Fruit fly (Drosophila melanogaster): ENCODE results near the gene CG12438.

Gene CG12438

DNA sequence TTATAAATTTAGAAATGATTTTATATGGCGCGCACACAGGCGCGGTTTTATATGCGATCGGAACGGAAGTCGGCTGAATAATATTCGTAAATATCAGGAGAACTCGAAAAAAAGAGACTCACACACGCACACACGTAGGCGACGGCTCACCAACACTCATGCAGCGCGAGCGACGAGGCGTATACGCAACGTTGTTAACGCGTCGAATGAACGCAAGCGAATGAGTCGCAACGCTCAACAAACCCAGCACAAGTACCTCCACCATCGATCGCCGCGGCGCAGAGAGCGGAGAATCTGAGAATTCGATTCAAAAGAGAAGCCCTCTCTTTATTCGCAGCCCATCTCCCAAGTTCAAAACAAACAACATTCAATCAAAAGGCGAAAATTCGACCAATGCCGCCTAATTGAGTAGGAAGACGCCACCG is 16.5 kb upstream of the CG12438 start:
- peak; percentile 76 for TF ChIP-seq noc (tag; optimal IDR thresholded peaks at IDR 0.05)

DNA sequence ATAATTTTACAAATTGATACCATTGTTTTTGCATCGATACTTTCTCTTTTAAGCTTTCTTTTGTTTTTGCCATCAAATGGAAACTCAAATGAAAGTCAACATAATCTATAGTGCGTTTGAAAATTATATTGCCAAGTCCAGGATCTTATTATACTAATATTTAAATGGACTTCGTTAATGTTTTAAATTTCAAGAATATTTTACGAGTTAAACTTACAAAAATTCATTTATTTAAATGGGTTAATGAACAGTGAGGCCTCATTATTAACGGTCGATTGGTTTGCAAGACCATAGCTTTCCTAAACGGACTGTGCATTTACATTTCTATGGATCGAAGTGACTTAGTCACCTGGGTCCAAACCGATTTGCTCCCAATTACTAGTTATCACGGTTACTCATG is 15.7 kb upstream of the CG12438 start:
- TF ChIP-seq noc (tag; optimal IDR thresholded peaks at IDR 0.05) = no peak

DNA sequence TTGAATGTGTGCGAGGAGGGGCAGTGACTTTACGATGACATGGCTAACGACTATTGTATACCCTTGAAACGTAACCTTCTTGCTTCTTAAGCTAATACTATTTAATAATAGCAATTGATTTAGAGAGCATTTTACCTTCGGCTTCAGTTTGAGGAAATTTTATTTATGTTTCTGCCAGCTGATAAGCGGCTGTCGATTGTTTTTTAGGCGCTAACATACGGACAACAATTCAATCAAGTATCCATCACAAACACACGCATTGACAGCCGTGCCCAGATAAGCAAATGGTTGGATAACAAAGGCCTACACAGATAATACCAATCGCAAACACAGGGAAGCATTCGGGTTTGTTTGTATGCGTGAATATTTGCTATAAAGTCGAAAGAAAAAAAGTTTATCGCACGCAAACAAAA is 13.8 kb upstream of the CG12438 start:
- TF ChIP-seq noc (tag; optimal IDR thresholded peaks at IDR 0.05) = peak; percentile 89

DNA sequence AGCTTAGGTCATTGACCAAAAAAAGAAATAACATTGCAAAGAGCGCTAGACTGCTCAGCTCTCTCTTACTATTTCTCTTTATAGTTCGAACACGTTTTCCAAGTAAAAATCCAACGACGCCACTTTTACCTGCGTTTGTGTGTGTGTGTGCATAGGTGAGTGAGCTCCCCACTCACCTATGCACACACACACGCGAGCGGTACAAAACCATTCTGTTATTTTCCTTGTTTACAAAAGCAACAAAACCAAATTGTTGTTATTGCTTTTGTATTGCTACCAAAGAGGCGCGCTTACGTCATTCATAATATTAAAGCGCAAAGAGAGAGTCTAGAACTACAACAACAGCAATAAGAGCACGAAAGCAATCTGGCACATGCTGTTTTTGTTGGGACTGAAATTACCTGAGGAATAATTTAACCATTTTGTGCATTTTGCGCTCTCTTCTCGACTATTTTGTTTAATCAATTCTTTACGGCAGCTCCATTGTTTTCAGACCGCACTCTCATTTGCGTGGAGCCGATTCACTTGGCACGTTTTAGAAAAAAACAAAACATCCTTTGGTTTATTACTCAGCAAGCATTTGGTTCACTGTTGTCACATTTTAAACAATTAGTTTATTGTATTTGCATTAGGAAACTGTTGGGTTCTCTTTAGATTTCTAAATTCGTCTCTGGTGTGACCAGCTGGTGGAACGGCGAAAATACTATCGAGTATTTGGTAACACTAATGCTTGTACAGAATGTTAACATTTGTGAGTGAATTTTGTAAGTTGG is 11.9 kb upstream of the CG12438 start, which contains the start of gene raw:
Gene raw (minus strand): TSS at position 677 of the 773 bp plus-strand sequence.
- peak; percentile 18 for TF ChIP-seq noc (tag; optimal IDR thresholded peaks at IDR 0.05)

DNA sequence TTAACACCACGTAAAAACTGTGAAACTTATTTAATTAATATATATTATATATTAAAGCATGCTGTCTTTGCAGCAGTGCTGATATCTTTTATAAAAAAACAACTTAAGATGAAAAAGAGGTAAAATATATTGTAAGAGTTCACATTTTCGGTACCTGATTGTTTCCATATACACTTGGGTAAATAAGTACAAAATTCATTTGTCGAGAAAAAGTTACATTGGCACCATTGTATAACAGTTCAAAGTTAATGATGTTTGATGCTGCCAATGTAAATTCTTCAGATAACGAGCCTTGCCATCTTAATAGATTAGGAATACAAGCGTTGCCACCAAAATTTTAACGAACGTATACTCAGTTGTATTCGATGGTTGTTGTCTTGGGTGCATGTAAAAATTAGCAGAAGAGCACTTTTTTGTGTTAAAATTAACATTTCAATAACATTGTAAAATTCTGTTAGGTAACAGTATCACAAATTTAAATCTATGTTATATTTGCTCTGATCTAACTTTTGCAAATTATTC is 11.3 kb upstream of the CG12438 start:
- TF ChIP-seq noc (tag; optimal IDR thresholded peaks at IDR 0.05) = no peak

DNA sequence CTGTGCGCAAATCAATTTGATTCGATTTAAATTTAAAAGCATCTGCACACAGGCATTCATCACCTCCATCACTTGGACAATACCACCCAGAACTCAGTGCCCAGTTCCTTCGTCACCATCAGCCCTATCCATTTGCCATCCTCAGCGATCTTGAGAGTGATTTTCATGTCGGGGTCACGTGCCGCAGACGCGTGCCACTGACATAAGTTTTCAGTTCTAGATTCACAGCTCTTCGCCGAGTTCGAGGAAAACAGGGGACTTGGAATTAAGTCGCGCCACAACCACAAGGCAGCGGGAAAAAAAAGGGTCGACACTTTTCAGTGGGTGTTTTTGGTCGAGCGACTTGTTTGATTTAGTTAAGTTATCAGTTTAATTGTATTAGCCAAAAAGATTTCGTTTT is 9.0 kb upstream of the CG12438 start:
- no peak for TF ChIP-seq noc (tag; optimal IDR thresholded peaks at IDR 0.05)

DNA sequence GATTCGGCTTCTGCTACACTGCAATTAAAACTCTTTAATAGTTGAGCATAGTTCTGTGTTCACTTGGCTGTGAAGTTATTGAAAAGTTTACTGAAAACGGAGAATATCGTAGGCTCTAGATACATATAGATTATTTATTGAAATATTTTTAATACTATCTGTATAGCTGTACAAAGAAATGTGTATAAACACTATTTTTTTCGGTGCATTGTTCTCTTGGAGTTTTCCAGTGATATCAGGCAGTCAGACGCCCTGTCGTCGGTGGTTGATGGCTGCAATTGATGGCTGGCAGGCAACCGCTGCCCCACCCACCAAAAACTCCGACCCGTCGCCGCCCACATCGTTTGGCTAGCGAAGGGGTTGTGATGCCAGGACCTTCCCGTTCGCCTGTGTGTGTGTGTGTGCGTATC is 5.7 kb upstream of the CG12438 start:
- no peak for TF ChIP-seq noc (tag; optimal IDR thresholded peaks at IDR 0.05)

DNA sequence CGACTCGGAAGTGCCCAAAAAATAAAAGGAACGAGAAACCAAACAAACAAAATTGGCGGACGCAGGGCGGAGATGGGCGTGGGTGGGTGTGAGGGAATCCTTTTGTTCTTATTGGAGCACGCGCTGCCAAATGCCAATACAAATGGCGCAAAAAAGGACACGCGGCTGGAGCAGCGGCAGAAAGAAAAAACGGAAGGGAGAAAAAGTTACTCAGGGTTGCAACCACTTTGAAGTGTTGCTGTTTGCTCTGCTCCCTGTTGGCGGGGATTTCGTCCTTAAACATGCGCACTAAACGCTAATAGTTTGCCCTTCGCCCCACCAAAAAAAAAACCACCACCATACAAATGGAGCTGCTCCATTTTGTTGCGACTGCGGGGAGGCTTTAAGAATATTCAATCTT is 4.6 kb upstream of the CG12438 start:
- TF ChIP-seq noc (tag; optimal IDR thresholded peaks at IDR 0.05) = no peak

DNA sequence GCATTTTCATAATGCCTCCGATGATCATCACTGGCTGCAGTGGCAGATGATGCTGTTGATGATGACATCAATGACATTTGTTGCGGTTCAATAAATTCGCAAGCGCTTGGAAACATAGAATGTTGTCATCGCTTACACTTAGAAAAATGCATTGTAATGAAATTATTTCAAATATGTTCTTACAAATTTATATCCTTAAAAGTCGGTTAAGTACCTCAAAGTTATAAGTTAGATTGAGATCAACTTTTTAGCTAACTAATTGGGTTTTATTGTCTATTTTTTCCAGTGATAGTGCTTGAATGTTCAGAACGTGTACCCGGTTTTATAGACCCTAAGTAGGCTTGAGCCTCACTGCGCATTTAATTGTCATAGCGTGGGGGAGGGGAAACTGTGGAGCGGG is 10.7 kb downstream of the CG12438 start:
- TF ChIP-seq noc (tag; optimal IDR thresholded peaks at IDR 0.05) = no peak

DNA sequence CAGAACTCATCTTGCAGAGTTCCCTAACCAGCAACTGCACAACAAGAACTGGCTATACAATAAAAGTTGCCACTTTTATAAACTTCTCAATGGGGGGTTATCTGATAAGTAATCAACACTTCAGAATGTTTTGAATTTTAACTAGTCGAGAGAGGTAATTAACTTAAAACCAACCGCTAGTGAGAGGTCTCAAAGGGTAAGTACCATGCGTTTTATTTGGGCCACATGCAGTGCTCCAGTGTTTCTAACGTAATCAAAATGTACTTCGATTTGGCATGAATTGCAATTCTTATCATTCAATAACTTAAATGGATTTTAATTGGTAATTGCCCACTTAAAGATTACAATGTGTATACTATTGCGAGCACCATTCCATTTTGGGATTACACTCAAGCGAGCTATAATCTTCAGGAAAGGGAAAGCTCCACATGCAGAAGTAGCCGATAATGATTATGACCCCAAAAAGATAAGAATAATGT is 16.6 kb downstream of the CG12438 start, which contains the start of gene LManIII:
Gene LManIII (minus strand): TSS at position 51 of the 479 bp plus-strand sequence.
- TF ChIP-seq noc (tag; optimal IDR thresholded peaks at IDR 0.05) = no peak

DNA sequence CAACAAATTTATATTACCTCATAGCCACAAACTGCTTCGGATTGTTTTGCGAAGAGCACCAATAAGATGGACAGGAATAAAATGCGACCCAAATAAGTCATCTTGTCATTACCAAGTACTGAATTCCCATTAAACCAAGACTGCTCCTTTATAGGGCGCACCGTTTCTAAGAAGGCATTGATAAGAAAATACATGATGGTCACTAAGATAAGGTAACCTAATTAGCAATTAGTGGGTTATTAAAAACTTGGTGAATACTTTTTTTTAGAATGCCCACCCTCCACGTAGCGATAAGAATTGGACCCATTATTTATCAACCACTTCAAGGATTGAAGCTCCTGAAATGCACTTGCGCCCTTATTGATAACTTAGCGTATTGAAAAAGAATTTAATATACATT is 20.2 kb downstream of the CG12438 start, which contains the start of gene LManIV:
Gene LManIV (minus strand): TSS at position 101 of the 400 bp plus-strand sequence.
- TF ChIP-seq noc (tag; optimal IDR thresholded peaks at IDR 0.05) = no peak

DNA sequence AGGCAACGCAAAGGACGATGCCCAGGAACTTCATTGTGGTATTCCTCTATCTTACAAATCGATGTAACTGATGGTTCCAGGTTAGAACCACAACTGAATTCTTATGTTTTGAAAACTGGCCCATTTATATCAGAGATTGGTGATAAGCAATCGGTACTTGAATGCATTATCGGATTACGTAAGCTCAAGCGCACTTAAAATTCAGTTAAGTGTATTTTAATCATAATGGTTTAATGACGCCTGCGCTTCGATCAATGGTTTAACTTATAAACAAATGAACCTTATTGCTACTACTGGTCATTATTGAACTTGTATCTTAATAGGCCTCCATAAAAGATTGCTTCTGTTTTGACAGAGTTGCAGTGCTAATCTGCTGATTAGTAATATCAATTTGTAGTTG is 24.1 kb downstream of the CG12438 start, which contains the start of gene LManV:
Gene LManV (minus strand): TSS at position 101 of the 400 bp plus-strand sequence.
- no peak for TF ChIP-seq noc (tag; optimal IDR thresholded peaks at IDR 0.05)

DNA sequence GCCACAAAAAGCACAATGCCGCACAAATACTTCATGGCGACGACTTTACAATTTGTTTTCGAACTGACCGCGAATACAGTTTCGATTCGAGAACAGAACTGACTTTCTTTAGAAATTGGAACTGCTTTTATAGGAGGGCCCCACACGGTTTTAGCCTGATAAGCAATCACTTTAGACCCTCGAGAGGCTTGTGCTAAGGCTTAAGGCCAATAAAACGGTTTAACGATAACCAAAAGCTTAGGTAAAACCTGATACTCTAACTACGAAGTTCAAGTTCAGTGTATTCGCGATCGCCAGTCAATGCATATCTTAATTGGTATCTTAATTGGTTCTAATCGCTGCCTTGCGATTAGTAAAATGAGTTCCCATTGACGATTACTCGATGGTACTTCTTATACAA is 29.1 kb downstream of the CG12438 start, which contains the start of gene LManVI:
Gene LManVI (minus strand): TSS at position 101 of the 400 bp plus-strand sequence.
- no peak for TF ChIP-seq noc (tag; optimal IDR thresholded peaks at IDR 0.05)

DNA sequence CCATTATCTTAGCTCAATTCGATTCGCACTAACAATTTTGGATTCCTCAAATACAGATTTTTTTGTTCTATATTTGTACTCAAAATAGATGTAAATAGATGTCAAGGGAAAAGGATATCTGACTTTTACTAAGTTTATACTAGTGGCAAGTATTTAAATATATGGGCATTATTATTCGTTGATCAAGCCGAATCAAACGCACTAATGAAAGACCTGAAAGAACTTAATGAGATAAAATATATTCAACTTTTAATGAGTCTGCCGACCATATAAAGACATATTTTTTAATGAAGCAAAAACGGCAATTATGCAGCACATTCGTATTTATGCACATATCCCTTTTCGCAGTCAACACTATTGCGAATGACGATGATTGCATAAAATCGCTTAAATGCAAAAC is 30.3 kb downstream of the CG12438 start, which contains the start of gene CG42710:
Gene CG42710 (minus strand): TSS at position 101 of the 400 bp plus-strand sequence.
- no peak for TF ChIP-seq noc (tag; optimal IDR thresholded peaks at IDR 0.05)

DNA sequence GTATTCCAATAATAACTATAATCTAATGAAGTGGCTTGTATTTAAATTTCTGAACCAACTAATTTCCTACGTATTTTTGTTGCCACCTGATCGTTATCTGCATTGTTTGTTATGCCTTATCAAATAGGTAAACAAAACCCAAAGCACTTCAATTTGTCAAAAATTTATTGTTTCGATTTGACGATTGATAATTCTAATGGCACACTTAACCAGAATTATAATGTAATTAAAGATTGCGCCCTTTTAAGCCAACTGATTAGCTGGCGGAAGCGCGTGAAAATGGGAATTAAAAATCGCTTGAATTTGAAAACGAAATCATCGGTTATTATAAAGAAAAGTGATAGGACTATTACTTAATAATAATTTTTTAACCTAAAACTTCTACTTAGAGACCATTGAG is 32.6 kb downstream of the CG12438 start:
- no peak for TF ChIP-seq noc (tag; optimal IDR thresholded peaks at IDR 0.05)

DNA sequence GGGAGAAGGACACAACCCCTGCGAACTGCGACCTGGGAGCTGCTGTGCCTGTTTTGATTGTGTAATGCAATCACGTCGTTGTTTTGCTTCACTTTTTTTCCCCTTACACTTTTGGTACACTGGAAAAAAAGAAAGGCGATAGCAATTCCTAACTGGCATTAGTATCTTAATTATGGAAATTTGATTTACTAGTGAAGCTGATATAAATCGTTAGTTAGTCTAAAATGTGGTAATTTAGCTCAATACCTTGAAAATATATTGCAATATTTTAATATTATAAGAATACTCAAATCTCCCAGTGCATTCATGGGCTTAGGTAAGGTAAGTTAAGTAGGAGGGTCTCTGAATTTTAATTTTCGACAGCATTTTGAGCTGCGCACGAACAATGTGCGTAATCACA is 35.5 kb downstream of the CG12438 start:
- TF ChIP-seq noc (tag; optimal IDR thresholded peaks at IDR 0.05) = no peak

DNA sequence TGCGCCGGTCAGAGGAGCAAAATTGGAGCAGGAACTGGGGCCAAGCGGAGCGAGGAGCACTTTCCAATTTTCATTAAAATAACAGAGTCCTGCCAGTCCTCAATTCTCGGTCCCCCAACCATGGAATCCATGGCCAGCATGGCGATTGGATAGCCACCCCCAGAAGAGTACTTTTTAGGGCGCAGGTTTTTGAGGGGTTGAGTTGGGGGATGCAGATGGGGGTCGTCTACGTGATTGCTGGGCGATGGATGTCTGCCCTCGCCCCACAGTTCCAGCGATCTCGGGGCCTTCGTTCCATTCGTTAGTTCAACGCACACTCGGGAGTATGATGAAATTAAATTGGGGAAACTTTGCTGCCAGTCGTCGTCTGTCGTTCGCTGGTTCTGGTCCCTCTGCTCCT is 39.6 kb downstream of the CG12438 start:
- TF ChIP-seq noc (tag; optimal IDR thresholded peaks at IDR 0.05) = no peak

Data from whole organism, larva.